Worm (Caenorhabditis elegans): Measurements from ENCODE around the gene F13H10.8.

F13H10.8 gene

ce11 chrIV:11036222-11036621 lies 15.9 kb downstream of the F13H10.8 start, which contains the start of gene fkb-1 (continued):
- TF ChIP-seq ceh-62 (tag; optimal IDR thresholded peaks at IDR 0.05) (no peak), fkh-10 (GFP tag; optimal IDR thresholded peaks at IDR 0.05) (no peak), fos-1 (tag; optimal IDR thresholded peaks at IDR 0.05) (no peak), mxl-2 (GFP tag; conservative IDR thresholded peaks at IDR 0.05) (no peak), mdt-29 (GFP tag; IDR thresholded peaks at IDR 0.05) (no peak), attf-4 (tag; optimal IDR thresholded peaks at IDR 0.05) (no peak)

- TF ChIP-seq pha-4 (GFP tag; IDR thresholded peaks at IDR 0.05) (peak; percentile 39; the same call in 1 of the 2 replicates), pha-4 (tag; optimal IDR thresholded peaks at IDR 0.05) (no peak), pqm-1 (tag; optimal IDR thresholded peaks at IDR 0.05) (peak; percentile 38), nhr-28 (tag; optimal IDR thresholded peaks at IDR 0.05) (peak; percentile 51), egl-43 (GFP tag; IDR thresholded peaks at IDR 0.05) (no peak), ceh-28 (tag; optimal IDR thresholded peaks at IDR 0.05) (no peak), ces-1 (GFP tag; optimal IDR thresholded peaks at IDR 0.05) (peak; percentile 11), T26A8.4 (GFP tag; IDR thresholded peaks at IDR 0.05) (0 out of 2 replicates have a peak, but pooled peaks have one; percentile 33), lin-38 (GFP tag; IDR thresholded peaks at IDR 0.05) (peak; percentile 14), ceh-62 (tag; optimal IDR thresholded peaks at IDR 0.05) (no peak), lin-29 (GFP tag; IDR thresholded peaks at IDR 0.05) (no peak), unc-39 (tag; optimal IDR thresholded peaks at IDR 0.05) (no peak), dve-1 (tag; optimal IDR thresholded peaks at IDR 0.05; ENCODE audit: insufficient read depth) (peak; percentile 50), hlh-11 (tag; optimal IDR thresholded peaks at IDR 0.05) (peak; percentile 22), nhr-77 (tag; optimal IDR thresholded peaks at IDR 0.05) (peak; percentile 52), daf-16 (GFP tag; optimal IDR thresholded peaks at IDR 0.05) (no peak), daf-16 (tag; optimal IDR thresholded peaks at IDR 0.05) (peak; percentile 74), set-16 (GFP tag; IDR thresholded peaks at IDR 0.05) (no peak), arid-1 (GFP tag; conservative IDR thresholded peaks at IDR 0.05) (0 out of 2 replicates have a peak, but pooled peaks have one; percentile 18), lin-39 (tag; optimal IDR thresholded peaks at IDR 0.05) (no peak), aha-1 (tag) (peak; percentile 30), nhr-41 (GFP tag; IDR thresholded peaks at IDR 0.05) (0 out of 2 replicates have a peak, but pooled peaks have one; percentile 27), dmd-6 (GFP tag; IDR thresholded peaks at IDR 0.05) (peak; percentile 32; the same call in 1 of the 2 replicates)
Observed at ce11 chrIV:11037118-11037719, 16.9 kb downstream of the F13H10.8 start.

ce11 chrIV:11038218-11038617 lies 17.9 kb downstream of the F13H10.8 start:
- no peak for TF ChIP-seq nhr-111 (GFP tag; optimal IDR thresholded peaks at IDR 0.05)
- no peak for TF ChIP-seq vab-7 (GFP tag; IDR thresholded peaks at IDR 0.05)
- TF ChIP-seq daf-16 (GFP tag; optimal IDR thresholded peaks at IDR 0.05), result no peak
- no peak for TF ChIP-seq daf-16 (tag; optimal IDR thresholded peaks at IDR 0.05)
- no peak for TF ChIP-seq lin-13 (GFP tag; optimal IDR thresholded peaks at IDR 0.05)
- no peak for TF ChIP-seq R02D3.7 (tag; optimal IDR thresholded peaks at IDR 0.05)
- TF ChIP-seq ceh-82 (tag; optimal IDR thresholded peaks at IDR 0.05), result no peak
- peak in 1 of 2 experiments; percentile 43 for TF ChIP-seq unc-62 (GFP tag; optimal IDR thresholded peaks at IDR 0.05 in 1 of 2)
- no peak for TF ChIP-seq unc-62 (tag; optimal IDR thresholded peaks at IDR 0.05)
- TF ChIP-seq F10B5.3 (tag; optimal IDR thresholded peaks at IDR 0.05), result no peak

- TF ChIP-seq F10B5.3 (tag; optimal IDR thresholded peaks at IDR 0.05), result no peak
- no peak for TF ChIP-seq nhr-48 (tag; optimal IDR thresholded peaks at IDR 0.05)
- TF ChIP-seq ceh-32 (tag; optimal IDR thresholded peaks at IDR 0.05; ENCODE audit: poor library complexity), result no peak
- no peak for TF ChIP-seq Y75B8A.6 (GFP tag; IDR thresholded peaks at IDR 0.05)
- no peak for TF ChIP-seq Y48G9A.11 (GFP tag; IDR thresholded peaks at IDR 0.05)
- no peak for TF ChIP-seq spr-3 (GFP tag; optimal IDR thresholded peaks at IDR 0.05)
- no peak for TF ChIP-seq unc-39 (tag; optimal IDR thresholded peaks at IDR 0.05)
- no peak for TF ChIP-seq Y5F2A.4 (GFP tag; optimal IDR thresholded peaks at IDR 0.05)
- TF ChIP-seq vab-7 (GFP tag; IDR thresholded peaks at IDR 0.05), result no peak
- no peak for TF ChIP-seq mxl-2 (GFP tag; conservative IDR thresholded peaks at IDR 0.05)
- TF ChIP-seq spr-1 (tag; optimal IDR thresholded peaks at IDR 0.05), result no peak
- TF ChIP-seq lim-7 (GFP tag; IDR thresholded peaks at IDR 0.05), result no peak
- TF ChIP-seq daf-8 (GFP tag; IDR thresholded peaks at IDR 0.05), result no peak
- no peak for TF ChIP-seq snpc-1.2 (GFP tag; IDR thresholded peaks at IDR 0.05)
- TF ChIP-seq aha-1 (tag), result no peak
- no peak for TF ChIP-seq R02D3.7 (tag; optimal IDR thresholded peaks at IDR 0.05)
- no peak for TF ChIP-seq zag-1 (tag; optimal IDR thresholded peaks at IDR 0.05)
- TF ChIP-seq nhr-42 (GFP tag; IDR thresholded peaks at IDR 0.05), result no peak
- TF ChIP-seq snpc-4 (tag; optimal IDR thresholded peaks at IDR 0.05), result no peak
Observed at ce11 chrIV:11038618-11038664, 18.1 kb downstream of the F13H10.8 start, which contains the start of gene kdin-1. TSS of gene kdin-1 (plus strand) at chrIV:11038655.

Measured in whole organism, L4 larva.